Fruit fly (Drosophila melanogaster) whole organism, wandering third instar larva: ENCODE results near the gene Inx5.

ENCODE experiments used
- Abd-B ChIP-seq: fragments of >200 bp; optimal IDR thresholded peaks from 2 replicates; lab custom pipeline; 2017; ENCODE audit warnings: missing biosample characterization, missing genetic modification characterization
- CG32264 ChIP-seq: fragments of 200-800 bp; sonication (Bioruptor generic); optimal IDR thresholded peaks from 2 replicates; lab custom pipeline; 2016; ENCODE audit warnings: missing biosample characterization, missing genetic modification characterization
- CrebA ChIP-seq: fragments of 200-800 bp; sonication (Bioruptor generic); optimal IDR thresholded peaks from 2 replicates; lab custom pipeline; 2016; ENCODE audit warnings: missing biosample characterization, mild to moderate bottlenecking, missing genetic modification characterization, borderline replicate concordance
- Dif ChIP-seq: fragments of 200-275, 200-300 bp; sonication (Bioruptor generic); optimal IDR thresholded peaks from 2 replicates; lab custom pipeline; 2018; ENCODE audit warnings: missing biosample characterization, missing genetic modification characterization; ENCODE audit not compliant: partially characterized antibody
- GATAd ChIP-seq: sonication (Bioruptor generic); optimal IDR thresholded peaks from 2 replicates; lab custom pipeline; 2016; ENCODE audit warnings: missing biosample characterization, missing genetic modification characterization
- HLH106 ChIP-seq: fragments of 200-800 bp; optimal IDR thresholded peaks from 3 replicates; lab custom pipeline; 2019; ENCODE audit warnings: missing biosample characterization, mild to moderate bottlenecking, missing genetic modification characterization, moderate library complexity
- Hnf4 ChIP-seq: fragments of 200-800 bp; sonication (Bioruptor generic); optimal IDR thresholded peaks from 2 replicates; lab custom pipeline; 2016; ENCODE audit warnings: missing biosample characterization, mild to moderate bottlenecking, missing genetic modification characterization
- Hr78 ChIP-seq: fragments of >200 bp; optimal IDR thresholded peaks from 2 replicates; lab custom pipeline; 2017; ENCODE audit warnings: missing biosample characterization, missing genetic modification characterization
- Hr83 ChIP-seq: fragments of 200-300 bp; sonication (Bioruptor generic); optimal IDR thresholded peaks from 2 replicates; lab custom pipeline; 2016; ENCODE audit warnings: missing biosample characterization, mild to moderate bottlenecking, missing genetic modification characterization, moderate library complexity; ENCODE audit not compliant: poor library complexity, severe bottlenecking
- Jra ChIP-seq: sonication (Bioruptor generic); optimal IDR thresholded peaks from 2 replicates; lab custom pipeline; 2016; ENCODE audit warnings: missing biosample characterization, missing genetic modification characterization
- Mio ChIP-seq: sonication (Bioruptor generic); optimal IDR thresholded peaks from 2 replicates; lab custom pipeline; 2016; ENCODE audit warnings: missing biosample characterization, missing genetic modification characterization
- Myc ChIP-seq: fragments of >200 bp; optimal IDR thresholded peaks from 2 replicates; lab custom pipeline; 2017
- N ChIP-seq: fragments of >200 bp; optimal IDR thresholded peaks from 2 replicates; lab custom pipeline; 2018; ENCODE audit warnings: missing biosample characterization, missing external identifiers, missing genetic modification characterization
- Sp1 ChIP-seq: fragments of 200-800 bp; sonication (Bioruptor generic); optimal IDR thresholded peaks from 3 replicates; lab custom pipeline; 2019; ENCODE audit warnings: missing biosample characterization, mild to moderate bottlenecking, missing genetic modification characterization, moderate library complexity
- Vsx2 ChIP-seq: fragments of 200-300, 225-300 bp; sonication (Bioruptor generic); optimal IDR thresholded peaks from 2 replicates; lab custom pipeline; 2018; ENCODE audit warnings: missing biosample characterization, missing genetic modification characterization; ENCODE audit not compliant: partially characterized antibody
- br ChIP-seq: fragments of 200-800 bp; sonication (Bioruptor generic); optimal IDR thresholded peaks from 2 replicates; lab custom pipeline; 2016; ENCODE audit warnings: missing biosample characterization, missing genetic modification characterization
- brk ChIP-seq: fragments of 200-800 bp; sonication (Bioruptor generic); optimal IDR thresholded peaks from 2 replicates; lab custom pipeline; 2016; ENCODE audit warnings: missing biosample characterization, mild to moderate bottlenecking, missing genetic modification characterization
- dl ChIP-seq, 2 experiments: fragments of 175-275, 200-275 bp in 1 of 2; fragments of 200-275 bp in 1 of 2; sonication (Bioruptor generic); optimal IDR thresholded peaks; lab custom pipeline; 2018; ENCODE audit warnings: mild to moderate bottlenecking in 2 of 2, missing biosample characterization in 2 of 2, missing genetic modification characterization in 2 of 2, moderate library complexity in 2 of 2; ENCODE audit not compliant: partially characterized antibody in 2 of 2, insufficient read depth in 1 of 2
- dmrt93B ChIP-seq: fragments of 200-800 bp; sonication (Bioruptor generic); optimal IDR thresholded peaks from 2 replicates; lab custom pipeline; 2018; ENCODE audit warnings: missing biosample characterization, mild to moderate bottlenecking, missing genetic modification characterization
- dsf ChIP-seq: sonication (Bioruptor generic); optimal IDR thresholded peaks from 2 replicates; lab custom pipeline; 2016; ENCODE audit warnings: missing biosample characterization, missing genetic modification characterization, borderline replicate concordance
- foxo ChIP-seq, 2 experiments: fragments of 200-800 bp; sonication (Bioruptor generic); optimal IDR thresholded peaks; 2 replicates in 1 of 2; 3 replicates in 1 of 2; lab custom pipeline; 2016 to 2017; ENCODE audit warnings: missing biosample characterization in 2 of 2, missing genetic modification characterization in 2 of 2
- fru ChIP-seq: fragments of 200-800 bp; sonication (Bioruptor generic); optimal IDR thresholded peaks from 3 replicates; lab custom pipeline; 2016; ENCODE audit warnings: missing biosample characterization, mild to moderate bottlenecking, missing genetic modification characterization
- h ChIP-seq: fragments of 200-800 bp; sonication (Bioruptor generic); optimal IDR thresholded peaks from 3 replicates; lab custom pipeline; 2016; ENCODE audit warnings: missing biosample characterization, mild to moderate bottlenecking, missing genetic modification characterization
- lola ChIP-seq: fragments of >200 bp; optimal IDR thresholded peaks from 2 replicates; lab custom pipeline; 2017; ENCODE audit warnings: missing biosample characterization, missing genetic modification characterization
- psq ChIP-seq: fragments of 200-800 bp; sonication (Bioruptor generic); optimal IDR thresholded peaks from 3 replicates; lab custom pipeline; 2017; ENCODE audit warnings: missing biosample characterization, mild to moderate bottlenecking, missing genetic modification characterization, moderate library complexity
- rgr ChIP-seq: fragments of 200-800 bp; sonication (Bioruptor generic); optimal IDR thresholded peaks from 3 replicates; lab custom pipeline; 2016; ENCODE audit warnings: missing biosample characterization, mild to moderate bottlenecking, missing genetic modification characterization
- sv ChIP-seq: fragments of 200-800 bp; sonication (Bioruptor generic); optimal IDR thresholded peaks from 3 replicates; lab custom pipeline; 2016; ENCODE audit warnings: missing biosample characterization, missing genetic modification characterization
- tai ChIP-seq: sonication (Bioruptor generic); optimal IDR thresholded peaks from 2 replicates; lab custom pipeline; 2016; ENCODE audit warnings: missing biosample characterization, missing genetic modification characterization
- usp ChIP-seq: fragments of >200 bp; optimal IDR thresholded peaks from 2 replicates; lab custom pipeline; 2017; ENCODE audit warnings: missing biosample characterization, missing genetic modification characterization

The Inx5 gene

dm6 chrX:19170791-19171190 lies at the start of gene Inx5:
TSS of gene Inx5 (minus strand) at chrX:19170883.
- TF ChIP-seq foxo (GFP tag; optimal IDR thresholded peaks at IDR 0.05; lab: Kevin White, UChicago): no peak
- no peak for TF ChIP-seq rgr (GFP tag; lab: Kevin White, UChicago)
- TF ChIP-seq Sp1 (GFP tag; lab: Kevin White, UChicago): no peak
- TF ChIP-seq Myc (lab: Kevin White, UChicago): peak; percentile 12

- peak; percentile 68 for TF ChIP-seq dl (GFP tag; optimal IDR thresholded peaks at IDR 0.05; lab: Kevin White, UChicago; ENCODE audit: insufficient read depth in 1 of 2, partially characterized antibody in 2 of 2)
- TF ChIP-seq Vsx2 (GFP tag; lab: Kevin White, UChicago): peak; percentile 46
- TF ChIP-seq Hr78: no peak
- no peak for TF ChIP-seq dmrt93B (GFP tag; lab: Kevin White, UChicago)
- TF ChIP-seq Dif (GFP tag; lab: Kevin White, UChicago): peak; percentile 90
Observed at dm6 chrX:19220415-19220814, 49.7 kb upstream of the Inx5 start, which contains the start of gene CG7884. TSS of gene CG7884 (plus strand) at chrX:19220622.

- TF ChIP-seq Vsx2 (GFP tag; lab: Kevin White, UChicago): peak; percentile 64
- TF ChIP-seq Hnf4 (GFP tag; lab: Kevin White, UChicago): no peak
Observed at dm6 chrX:19216671-19217070, 46.0 kb upstream of the Inx5 start.

- TF ChIP-seq HLH106 (tag; lab: Kevin White, UChicago) (no peak), usp (no peak), Mio (GFP tag; lab: Kevin White, UChicago) (no peak), Hr83 (GFP tag; lab: Kevin White, UChicago) (no peak), lola (GFP tag; lab: Kevin White, UChicago) (no peak), Hnf4 (GFP tag; lab: Kevin White, UChicago) (no peak), Jra (no peak), h (GFP tag; lab: Kevin White, UChicago) (no peak), tai (GFP tag; lab: Kevin White, UChicago) (no peak), brk (GFP tag; lab: Kevin White, UChicago) (no peak), fru (GFP tag; lab: Kevin White, UChicago) (no peak), Abd-B (GFP tag; lab: Kevin White, UChicago) (no peak), dsf (GFP tag; lab: Kevin White, UChicago) (no peak), foxo (GFP tag; optimal IDR thresholded peaks at IDR 0.05; lab: Kevin White, UChicago) (no peak), psq (GFP tag; lab: Kevin White, UChicago) (no peak)
Observed at dm6 chrX:19215215-19215614, 44.5 kb upstream of the Inx5 start, which contains the start of gene Muc18B. TSS of gene Muc18B (plus strand) at chrX:19215515.

dm6 chrX:19212954-19213353 lies 42.3 kb upstream of the Inx5 start, which contains the start of gene Mur18B:
TSS of gene Mur18B (plus strand) at chrX:19213254.
- TF ChIP-seq Hr78: no peak
- no peak for TF ChIP-seq Abd-B (GFP tag; lab: Kevin White, UChicago)
- TF ChIP-seq CG32264: no peak
- no peak for TF ChIP-seq sv
- TF ChIP-seq Sp1 (GFP tag; lab: Kevin White, UChicago): no peak
- TF ChIP-seq Dif (GFP tag; lab: Kevin White, UChicago): no peak
- no peak for TF ChIP-seq rgr (GFP tag; lab: Kevin White, UChicago)
- TF ChIP-seq GATAd (GFP tag; lab: Kevin White, UChicago): no peak
- TF ChIP-seq br (GFP tag; lab: Kevin White, UChicago): no peak
- no peak for TF ChIP-seq N (GFP tag; lab: Kevin White, UChicago)
- TF ChIP-seq Mio (GFP tag; lab: Kevin White, UChicago): no peak
- no peak for TF ChIP-seq usp
- TF ChIP-seq Hr83 (GFP tag; lab: Kevin White, UChicago): no peak
- no peak for TF ChIP-seq brk (GFP tag; lab: Kevin White, UChicago)
- TF ChIP-seq CrebA (GFP tag; lab: Kevin White, UChicago): no peak
- no peak for TF ChIP-seq lola (GFP tag; lab: Kevin White, UChicago)
